Worm (Caenorhabditis elegans) whole organism, L4 larva: ENCODE results near the gene mip-2.

Source experiments
- Y5F2A.4 ChIP-seq: fragments of 200-800 bp; sonication (Bioruptor generic); optimal IDR thresholded peaks from 2 replicates; lab custom pipeline; 2018; ENCODE audit warnings: mild to moderate bottlenecking, missing genetic modification characterization, missing compliant biosample characterization
- ama-1 ChIP-seq: fragments of 150-350 bp; optimal IDR thresholded peaks from 2 replicates; lab custom pipeline; 2014; ENCODE audit warnings: inconsistent platforms, mixed read lengths
- dmd-6 ChIP-seq: fragments of 200-800 bp; sonication (Bioruptor generic); IDR thresholded peaks from 2 replicates; pipeline ENCODE4 v1.3.6; 2022; ENCODE audit warnings: missing genetic modification reagents, missing genetic modification characterization, missing compliant biosample characterization
- lin-39 ChIP-seq: fragments of 150-350 bp; optimal IDR thresholded peaks from 2 replicates; lab custom pipeline; 2014; ENCODE audit warnings: missing biosample characterization, missing genetic modification reagents, missing genetic modification characterization
- mdl-1 ChIP-seq, 2 experiments: fragments of 150-350 bp in 1 of 2; sonication (generic microtip) in 1 of 2; optimal IDR thresholded peaks; 2 replicates each; lab custom pipeline; 2014 to 2017; ENCODE audit warnings: missing biosample characterization in 2 of 2, missing genetic modification characterization in 2 of 2
- nhr-11 ChIP-seq: fragments of 150-350 bp; optimal IDR thresholded peaks from 2 replicates; lab custom pipeline; 2014; ENCODE audit warnings: missing biosample characterization, missing genetic modification characterization
- nhr-25 ChIP-seq: sonication (generic microtip); optimal IDR thresholded peaks from 2 replicates; lab custom pipeline; 2017; ENCODE audit warnings: missing genetic modification characterization, mild to moderate bottlenecking, missing compliant biosample characterization, antibody characterized with exemption, moderate library complexity, borderline replicate concordance; ENCODE audit not compliant: insufficient read depth
- pha-4 ChIP-seq, 2 experiments: fragments of 150-350 bp in 1 of 2; fragments of 200-800 bp in 1 of 2; sonication (Bioruptor generic) in 1 of 2; IDR thresholded peaks in 1 of 2; optimal IDR thresholded peaks in 1 of 2; 2 replicates each; pipeline versions ENCODE4 v1.3.6 to Lab custom; 2014 to 2022; ENCODE audit warnings: missing genetic modification characterization in 2 of 2, missing genetic modification reagents in 2 of 2, missing biosample characterization in 1 of 2, missing compliant biosample characterization in 1 of 2
- unc-62 ChIP-seq, 3 experiments: fragments of 150-350 bp in 1 of 3; sonication (generic microtip); optimal IDR thresholded peaks in 2 of 3; peaks in 1 of 3; 1 replicate in 1 of 3; 2 replicates in 2 of 3; lab custom pipeline; 2014 to 2017; ENCODE audit warnings: missing biosample characterization in 3 of 3, missing genetic modification characterization in 3 of 3, missing genetic modification reagents in 3 of 3, missing genotype in 1 of 3
- zag-1 ChIP-seq: fragments of 150-350 bp; optimal IDR thresholded peaks from 2 replicates; lab custom pipeline; 2014; ENCODE audit warnings: missing biosample characterization, missing genetic modification characterization

- TF ChIP-seq unc-62 (GFP tag; optimal IDR thresholded peaks at IDR 0.05 in 1 of 2; lab: Kevin White, UChicago) (no peak), unc-62 (tag; optimal IDR thresholded peaks at IDR 0.05; lab: Kevin White, UChicago) (no peak), ama-1 (no peak), nhr-11 (tag; lab: Kevin White, UChicago) (no peak), Y5F2A.4 (GFP tag; lab: Kevin White, UChicago) (no peak), nhr-25 (tag; lab: Kevin White, UChicago) (no peak), pha-4 (GFP tag; IDR thresholded peaks at IDR 0.05; lab: Robert Waterston, UW) (no peak), pha-4 (tag; optimal IDR thresholded peaks at IDR 0.05; lab: Kevin White, UChicago) (no peak), zag-1 (tag; lab: Kevin White, UChicago) (no peak), mdl-1 (tag; optimal IDR thresholded peaks at IDR 0.05; lab: Kevin White, UChicago) (no peak), lin-39 (tag; lab: Kevin White, UChicago) (no peak), dmd-6 (GFP tag; lab: Robert Waterston, UW) (no peak)
These were observed 24.1 kb downstream of the mip-2 start for ce11 chrV:13647617-13648016.
